Worm (Caenorhabditis elegans) whole organism, mixed stage, embryonic: ENCODE data around the gene T21D12.14.

Experiments
- M03D4.4 ChIP-seq: sonication (generic microtip); optimal IDR thresholded peaks from 2 replicates; lab custom pipeline; 2017; ENCODE audit warnings: mild to moderate bottlenecking, missing genetic modification characterization, missing compliant biosample characterization
- ceh-39 ChIP-seq: fragments of 150-350 bp; optimal IDR thresholded peaks from 2 replicates; lab custom pipeline; 2014; ENCODE audit warnings: missing biosample characterization, missing genetic modification characterization
- ceh-83 ChIP-seq: fragments of 200-800 bp; sonication (Bioruptor generic); optimal IDR thresholded peaks from 2 replicates; lab custom pipeline; 2018; ENCODE audit warnings: mild to moderate bottlenecking, missing genetic modification characterization, missing compliant biosample characterization
- ces-1 ChIP-seq: fragments of 150-350 bp; optimal IDR thresholded peaks from 2 replicates; lab custom pipeline; 2014; ENCODE audit warnings: missing biosample characterization, missing genetic modification reagents, missing genetic modification characterization
- drap-1 ChIP-seq: fragments of 200-800 bp; sonication (Bioruptor generic); optimal IDR thresholded peaks from 3 replicates; lab custom pipeline; 2018; ENCODE audit warnings: mild to moderate bottlenecking, missing genetic modification characterization, missing compliant biosample characterization
- ham-2 ChIP-seq: fragments of 200-800 bp; sonication (Bioruptor generic); optimal IDR thresholded peaks from 2 replicates; lab custom pipeline; 2018; ENCODE audit warnings: mild to moderate bottlenecking, missing genetic modification characterization, missing compliant biosample characterization
- lin-13 ChIP-seq: fragments of 150-350 bp; optimal IDR thresholded peaks from 2 replicates; lab custom pipeline; 2014; ENCODE audit warnings: missing biosample characterization, missing genetic modification characterization
- nhr-12 ChIP-seq: fragments of 150-350 bp; optimal IDR thresholded peaks from 2 replicates; lab custom pipeline; 2014; ENCODE audit warnings: missing biosample characterization, missing genetic modification characterization
- nhr-237 ChIP-seq: fragments of 150-350 bp; optimal IDR thresholded peaks from 2 replicates; lab custom pipeline; 2014; ENCODE audit warnings: missing biosample characterization, missing genetic modification characterization
- nhr-28 ChIP-seq: fragments of 150-350 bp; optimal IDR thresholded peaks from 2 replicates; lab custom pipeline; 2014; ENCODE audit warnings: missing biosample characterization, missing genetic modification characterization
- sem-2 ChIP-seq: fragments of 200-800 bp; sonication (Bioruptor generic); optimal IDR thresholded peaks from 2 replicates; lab custom pipeline; 2018; ENCODE audit warnings: mild to moderate bottlenecking, missing genetic modification characterization, missing compliant biosample characterization
- sptf-1 ChIP-seq: sonication (generic microtip); optimal IDR thresholded peaks from 2 replicates; lab custom pipeline; 2017; ENCODE audit warnings: mild to moderate bottlenecking, missing genetic modification characterization, moderate library complexity, missing compliant biosample characterization
- unc-62 ChIP-seq: fragments of 150-350 bp; optimal IDR thresholded peaks from 2 replicates; lab custom pipeline; 2014; ENCODE audit warnings: missing biosample characterization, missing genetic modification reagents, missing genetic modification characterization

DNA sequence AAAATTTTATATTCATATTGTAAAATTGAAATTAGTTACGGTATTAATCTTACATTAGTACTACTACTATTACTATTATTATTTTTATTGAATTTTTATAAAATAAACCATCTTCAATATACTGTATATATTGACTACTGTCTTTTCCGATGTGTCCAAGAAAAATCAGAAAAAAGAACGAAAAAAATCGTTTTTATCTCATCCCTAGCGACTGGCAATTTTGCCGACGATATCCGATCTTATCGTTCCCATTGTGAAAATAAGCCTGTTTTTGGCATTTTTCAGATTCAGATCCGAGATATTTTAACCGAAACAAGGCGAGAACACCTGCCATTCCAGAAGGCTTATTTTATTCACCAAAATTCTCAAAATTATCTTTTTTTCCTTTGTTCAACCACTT is 42.6 kb upstream of the T21D12.14 start, which contains the start of gene F18F11.4:
- TF ChIP-seq nhr-12 (tag; lab: Kevin White, UChicago) (no peak), unc-62 (no peak), ham-2 (no peak), drap-1 (GFP tag; lab: Kevin White, UChicago) (no peak), ceh-83 (no peak), lin-13 (tag; lab: Kevin White, UChicago) (no peak), ces-1 (GFP tag; lab: Kevin White, UChicago) (no peak), ceh-39 (tag; lab: Kevin White, UChicago) (no peak), M03D4.4 (tag; lab: Kevin White, UChicago) (no peak), nhr-237 (tag; lab: Kevin White, UChicago) (no peak), nhr-28 (tag; lab: Kevin White, UChicago) (no peak), sptf-1 (no peak), sem-2 (no peak)
